Worm (Caenorhabditis elegans) whole organism, mixed stage, embryonic: Measurements from ENCODE around the gene T16A9.5.
A peak's percentile ranks its signal among the peaks of the same experiment; 100 is the strongest.

Source experiments
- M03D4.4 ChIP-seq: sonication (generic microtip); optimal IDR thresholded peaks from 2 replicates; lab custom pipeline; 2017; ENCODE audit warnings: mild to moderate bottlenecking, missing genetic modification characterization, missing compliant biosample characterization
- bed-3 ChIP-seq: fragments of 200-800 bp; sonication (Bioruptor generic); optimal IDR thresholded peaks from 3 replicates; lab custom pipeline; 2018; ENCODE audit warnings: mild to moderate bottlenecking, missing genetic modification characterization, moderate library complexity, missing compliant biosample characterization
- blmp-1 ChIP-seq: fragments of 150-350 bp; optimal IDR thresholded peaks from 2 replicates; lab custom pipeline; 2014; ENCODE audit warnings: missing biosample characterization, missing genetic modification characterization
- ceh-39 ChIP-seq: fragments of 150-350 bp; optimal IDR thresholded peaks from 2 replicates; lab custom pipeline; 2014; ENCODE audit warnings: missing biosample characterization, missing genetic modification characterization
- ceh-43 ChIP-seq: fragments of 200-800 bp; sonication (Bioruptor generic); optimal IDR thresholded peaks from 2 replicates; lab custom pipeline; 2018; ENCODE audit warnings: mild to moderate bottlenecking, missing genetic modification characterization, moderate library complexity, missing compliant biosample characterization
- ceh-83 ChIP-seq: fragments of 200-800 bp; sonication (Bioruptor generic); optimal IDR thresholded peaks from 2 replicates; lab custom pipeline; 2018; ENCODE audit warnings: mild to moderate bottlenecking, missing genetic modification characterization, missing compliant biosample characterization
- ces-1 ChIP-seq: fragments of 150-350 bp; optimal IDR thresholded peaks from 2 replicates; lab custom pipeline; 2014; ENCODE audit warnings: missing biosample characterization, missing genetic modification reagents, missing genetic modification characterization
- cnd-1 ChIP-seq: fragments of 200-800 bp; sonication (Bioruptor generic); optimal IDR thresholded peaks from 2 replicates; lab custom pipeline; 2018; ENCODE audit warnings: mild to moderate bottlenecking, missing genetic modification characterization, missing compliant biosample characterization
- drap-1 ChIP-seq: fragments of 200-800 bp; sonication (Bioruptor generic); optimal IDR thresholded peaks from 3 replicates; lab custom pipeline; 2018; ENCODE audit warnings: mild to moderate bottlenecking, missing genetic modification characterization, missing compliant biosample characterization
- elt-1 ChIP-seq: sonication (generic microtip); optimal IDR thresholded peaks from 2 replicates; lab custom pipeline; 2017; ENCODE audit warnings: missing genetic modification characterization, mild to moderate bottlenecking, missing compliant biosample characterization, antibody characterized with exemption, moderate library complexity, borderline replicate concordance; ENCODE audit not compliant: insufficient read depth
- elt-3 ChIP-seq: fragments of 150-350 bp; optimal IDR thresholded peaks from 2 replicates; lab custom pipeline; 2014; ENCODE audit warnings: missing biosample characterization, missing genetic modification characterization
- flh-1 ChIP-seq: fragments of 200-800 bp; sonication (Bioruptor generic); optimal IDR thresholded peaks from 2 replicates; lab custom pipeline; 2018; ENCODE audit warnings: mild to moderate bottlenecking, missing genetic modification characterization, moderate library complexity, missing compliant biosample characterization
- ham-2 ChIP-seq: fragments of 200-800 bp; sonication (Bioruptor generic); optimal IDR thresholded peaks from 2 replicates; lab custom pipeline; 2018; ENCODE audit warnings: mild to moderate bottlenecking, missing genetic modification characterization, missing compliant biosample characterization
- hlh-1 ChIP-seq: fragments of 150-350 bp; optimal IDR thresholded peaks from 2 replicates; lab custom pipeline; 2014; ENCODE audit warnings: missing biosample characterization, missing genetic modification reagents, missing genetic modification characterization
- lin-13 ChIP-seq: fragments of 150-350 bp; optimal IDR thresholded peaks from 2 replicates; lab custom pipeline; 2014; ENCODE audit warnings: missing biosample characterization, missing genetic modification characterization
- lin-32 ChIP-seq: fragments of 200-800 bp; sonication (Bioruptor generic); optimal IDR thresholded peaks from 2 replicates; lab custom pipeline; 2018; ENCODE audit warnings: mild to moderate bottlenecking, missing genetic modification characterization, missing compliant biosample characterization
- lsy-2 ChIP-seq: fragments of 150-350 bp; optimal IDR thresholded peaks from 2 replicates; lab custom pipeline; 2014; ENCODE audit warnings: missing biosample characterization, missing genetic modification characterization
- mab-5 ChIP-seq: fragments of 150-350 bp; optimal IDR thresholded peaks from 2 replicates; lab custom pipeline; 2014; ENCODE audit warnings: missing biosample characterization, missing genetic modification characterization
- mep-1 ChIP-seq: fragments of 150-350 bp; optimal IDR thresholded peaks from 2 replicates; lab custom pipeline; 2017; ENCODE audit warnings: missing biosample characterization, missing genetic modification reagents, missing genetic modification characterization, inconsistent platforms
- mls-2 ChIP-seq: sonication (generic microtip); optimal IDR thresholded peaks from 2 replicates; lab custom pipeline; 2016; ENCODE audit warnings: mild to moderate bottlenecking, missing genetic modification characterization, moderate library complexity, missing compliant biosample characterization
- nhr-12 ChIP-seq: fragments of 150-350 bp; optimal IDR thresholded peaks from 2 replicates; lab custom pipeline; 2014; ENCODE audit warnings: missing biosample characterization, missing genetic modification characterization
- nhr-2 ChIP-seq: fragments of 150-350 bp; optimal IDR thresholded peaks from 2 replicates; lab custom pipeline; 2014; ENCODE audit warnings: missing biosample characterization, missing genetic modification characterization
- nhr-237 ChIP-seq: fragments of 150-350 bp; optimal IDR thresholded peaks from 2 replicates; lab custom pipeline; 2014; ENCODE audit warnings: missing biosample characterization, missing genetic modification characterization
- nhr-28 ChIP-seq: fragments of 150-350 bp; optimal IDR thresholded peaks from 2 replicates; lab custom pipeline; 2014; ENCODE audit warnings: missing biosample characterization, missing genetic modification characterization
- nhr-76 ChIP-seq: sonication (generic microtip); optimal IDR thresholded peaks from 2 replicates; lab custom pipeline; 2017; ENCODE audit warnings: missing biosample characterization, missing genetic modification characterization
- pha-4 ChIP-seq: fragments of 150-350 bp; optimal IDR thresholded peaks from 2 replicates; lab custom pipeline; 2018; ENCODE audit warnings: missing biosample characterization, missing genetic modification reagents, missing genetic modification characterization
- sem-2 ChIP-seq: fragments of 200-800 bp; sonication (Bioruptor generic); optimal IDR thresholded peaks from 2 replicates; lab custom pipeline; 2018; ENCODE audit warnings: mild to moderate bottlenecking, missing genetic modification characterization, missing compliant biosample characterization
- snpc-4 ChIP-seq: fragments of 150-350 bp; optimal IDR thresholded peaks from 2 replicates; lab custom pipeline; 2014; ENCODE audit warnings: missing biosample characterization, missing genetic modification characterization
- sptf-1 ChIP-seq: sonication (generic microtip); optimal IDR thresholded peaks from 2 replicates; lab custom pipeline; 2017; ENCODE audit warnings: mild to moderate bottlenecking, missing genetic modification characterization, moderate library complexity, missing compliant biosample characterization
- tbx-8 ChIP-seq: fragments of 200-800 bp; sonication (Bioruptor generic); optimal IDR thresholded peaks from 2 replicates; lab custom pipeline; 2018; ENCODE audit warnings: mild to moderate bottlenecking, missing genetic modification characterization, moderate library complexity, missing compliant biosample characterization
- unc-120 ChIP-seq: sonication (generic microtip); optimal IDR thresholded peaks from 2 replicates; lab custom pipeline; 2017; ENCODE audit warnings: missing genetic modification characterization, missing compliant biosample characterization; ENCODE audit not compliant: poor library complexity, severe bottlenecking
- unc-39 ChIP-seq: fragments of 150-350 bp; optimal IDR thresholded peaks from 2 replicates; lab custom pipeline; 2014; ENCODE audit warnings: missing biosample characterization, missing genetic modification characterization
- unc-62 ChIP-seq: fragments of 150-350 bp; optimal IDR thresholded peaks from 2 replicates; lab custom pipeline; 2014; ENCODE audit warnings: missing biosample characterization, missing genetic modification reagents, missing genetic modification characterization
- zip-8 ChIP-seq: fragments of 150-350 bp; optimal IDR thresholded peaks from 2 replicates; lab custom pipeline; 2014; ENCODE audit warnings: missing biosample characterization, missing genetic modification characterization
- ztf-11 ChIP-seq: fragments of 150-350 bp; optimal IDR thresholded peaks from 2 replicates; lab custom pipeline; 2014; ENCODE audit warnings: missing biosample characterization, missing genetic modification characterization

Gene T16A9.5

DNA sequence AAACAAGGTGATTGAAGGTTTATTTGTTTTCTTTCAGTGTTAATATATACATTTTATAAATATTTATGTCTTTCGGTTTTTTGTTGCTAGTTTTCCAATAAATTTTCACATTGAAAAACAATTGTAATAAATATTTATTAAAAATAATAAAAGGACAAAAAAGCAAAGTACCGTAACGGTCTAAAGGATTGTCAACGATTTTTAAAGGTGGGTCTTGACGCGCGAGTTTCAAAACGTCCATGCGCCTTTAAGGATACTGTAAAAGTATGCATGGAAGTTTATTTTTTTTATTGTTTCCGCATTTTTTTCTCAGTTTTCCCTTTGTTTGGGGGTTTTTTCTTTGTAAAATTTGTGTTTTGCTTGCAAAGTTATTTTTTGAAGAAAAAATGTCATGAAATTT, 22.1 kb downstream of the T16A9.5 start:
- TF ChIP-seq mab-5 (no peak), ztf-11 (tag; lab: Kevin White, UChicago) (no peak), M03D4.4 (tag; lab: Kevin White, UChicago) (no peak), lin-13 (tag; lab: Kevin White, UChicago) (no peak), nhr-28 (no peak), zip-8 (tag; lab: Kevin White, UChicago) (no peak), ceh-83 (GFP tag; lab: Kevin White, UChicago) (no peak), unc-39 (tag; lab: Kevin White, UChicago) (no peak), ceh-39 (tag; lab: Kevin White, UChicago) (no peak), nhr-76 (tag; lab: Kevin White, UChicago) (no peak), cnd-1 (tag; lab: Kevin White, UChicago) (no peak), ces-1 (GFP tag; lab: Kevin White, UChicago) (no peak), unc-62 (GFP tag; lab: Kevin White, UChicago) (no peak), lsy-2 (tag; lab: Kevin White, UChicago) (no peak), mep-1 (no peak), ham-2 (GFP tag; lab: Kevin White, UChicago) (no peak), bed-3 (GFP tag; lab: Kevin White, UChicago) (no peak)
- TF ChIP-seq, all 35 proteins: peak for 0

DNA sequence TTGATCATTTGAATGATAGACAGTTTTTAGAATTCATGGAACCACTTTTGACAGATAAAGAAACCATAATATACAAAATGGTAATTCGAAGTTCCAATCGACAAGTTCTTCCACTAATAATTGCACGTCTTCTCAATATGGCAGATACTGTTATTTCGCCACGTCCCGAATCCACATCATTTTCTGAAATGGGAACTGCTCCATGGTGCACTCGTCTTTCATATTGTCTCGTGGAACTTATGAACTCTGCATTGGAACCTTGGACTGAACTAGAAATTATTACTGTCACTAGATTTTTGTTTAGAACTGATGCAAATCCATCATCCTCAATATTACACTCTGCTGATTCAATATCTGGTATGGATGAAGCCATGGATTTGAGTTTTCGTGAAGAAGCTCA, 27.9 kb downstream of the T16A9.5 start:
- TF ChIP-seq ceh-39 (tag; lab: Kevin White, UChicago) (no peak), elt-1 (tag; lab: Kevin White, UChicago) (no peak), ces-1 (GFP tag; lab: Kevin White, UChicago) (no peak), lin-13 (tag; lab: Kevin White, UChicago) (no peak), lsy-2 (tag; lab: Kevin White, UChicago) (no peak), nhr-2 (tag; lab: Kevin White, UChicago) (no peak), snpc-4 (tag; lab: Kevin White, UChicago) (no peak)

DNA sequence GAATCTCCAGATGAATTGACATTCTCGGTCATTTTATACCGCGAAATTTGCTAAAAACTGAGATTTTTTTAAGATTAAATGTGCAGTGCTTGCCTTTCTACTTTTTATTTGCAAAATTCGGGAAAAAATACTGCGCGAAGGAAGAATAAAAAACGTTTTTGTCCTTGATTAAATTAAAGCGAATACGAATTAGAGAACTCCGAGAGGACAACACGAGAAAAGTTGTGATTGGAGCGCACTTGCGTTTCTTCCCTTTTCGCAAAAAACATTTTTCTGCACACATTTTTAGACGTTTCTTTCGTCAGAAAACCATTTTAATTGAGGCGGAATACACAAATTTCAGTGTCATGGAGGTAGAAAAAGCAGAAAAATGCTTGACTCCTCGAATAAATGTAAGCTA, 29.6 kb downstream of the T16A9.5 start, which contains the start of the genes trm-1 and ints-2:
Gene trm-1, minus strand, starts transcription at position 175 of the 400 bp plus-strand sequence.
Gene ints-2, plus strand, starts transcription at position 249 of the 400 bp plus-strand sequence.
- no peak for TF ChIP-seq snpc-4 (tag; lab: Kevin White, UChicago)
- TF ChIP-seq ham-2 (GFP tag; lab: Kevin White, UChicago) = no peak
- no peak for TF ChIP-seq elt-3 (tag; lab: Kevin White, UChicago)
- no peak for TF ChIP-seq nhr-12
- TF ChIP-seq unc-62 (GFP tag; lab: Kevin White, UChicago) = no peak
- no peak for TF ChIP-seq unc-39 (tag; lab: Kevin White, UChicago)
- no peak for TF ChIP-seq elt-1 (tag; lab: Kevin White, UChicago)
- TF ChIP-seq zip-8 (tag; lab: Kevin White, UChicago) = no peak
- no peak for TF ChIP-seq flh-1
- TF ChIP-seq mab-5 = no peak
- no peak for TF ChIP-seq blmp-1 (tag; lab: Kevin White, UChicago)
- TF ChIP-seq M03D4.4 (tag; lab: Kevin White, UChicago) = no peak
- no peak for TF ChIP-seq ceh-43 (GFP tag; lab: Kevin White, UChicago)
- TF ChIP-seq lin-13 (tag; lab: Kevin White, UChicago) = peak; percentile 12
- TF ChIP-seq mls-2 (tag; lab: Kevin White, UChicago) = no peak
- peak; percentile 36 for TF ChIP-seq lsy-2 (tag; lab: Kevin White, UChicago)
- TF ChIP-seq sptf-1 (tag; lab: Kevin White, UChicago) = peak; percentile 11
- no peak for TF ChIP-seq bed-3 (GFP tag; lab: Kevin White, UChicago)
- no peak for TF ChIP-seq ceh-83 (GFP tag; lab: Kevin White, UChicago)
- no peak for TF ChIP-seq pha-4 (tag; lab: Kevin White, UChicago)
- no peak for TF ChIP-seq nhr-2 (tag; lab: Kevin White, UChicago)
- TF ChIP-seq sem-2 (GFP tag; lab: Kevin White, UChicago) = no peak
- no peak for TF ChIP-seq ceh-39 (tag; lab: Kevin White, UChicago)
- TF ChIP-seq cnd-1 (tag; lab: Kevin White, UChicago) = no peak
- peak; percentile 1 for TF ChIP-seq mep-1
- TF ChIP-seq hlh-1 (tag; lab: Kevin White, UChicago) = no peak
- TF ChIP-seq lin-32 (GFP tag; lab: Kevin White, UChicago) = no peak
- no peak for TF ChIP-seq ztf-11 (tag; lab: Kevin White, UChicago)
- no peak for TF ChIP-seq nhr-76 (tag; lab: Kevin White, UChicago)
- TF ChIP-seq tbx-8 = no peak
- TF ChIP-seq ces-1 (GFP tag; lab: Kevin White, UChicago) = peak; percentile 96
- no peak for TF ChIP-seq drap-1 (GFP tag; lab: Kevin White, UChicago)
- no peak for TF ChIP-seq nhr-28
- TF ChIP-seq nhr-237 (tag; lab: Kevin White, UChicago) = no peak
- TF ChIP-seq unc-120 (tag; lab: Kevin White, UChicago) = peak; percentile 34
